Fruit fly (Drosophila melanogaster) whole organism, embryonic: ENCODE measurements around the gene RpL36.
A peak's percentile ranks its signal among the peaks of the same experiment; 100 is the strongest.

Experiments
- ATbp ChIP-seq: fragments of 200-800 bp; sonication (Bioruptor generic); optimal IDR thresholded peaks from 2 replicates; lab custom pipeline; 2017; ENCODE audit warnings: missing biosample characterization, mild to moderate bottlenecking, missing genetic modification characterization, missing genetic modification reagents
- Aef1 ChIP-seq: fragments of 200-800 bp; sonication (Bioruptor generic); IDR thresholded peaks from 3 replicates; pipeline ENCODE4 v1.3.6; 2022; ENCODE audit warnings: missing biosample characterization, missing genetic modification characterization
- Awh ChIP-seq: fragments of 200-800 bp; sonication (Bioruptor generic); IDR thresholded peaks from 2 replicates; pipeline ENCODE4, ENCODE4 v1.3.6; 2022; ENCODE audit warnings: missing biosample characterization, missing genetic modification characterization
- BtbVII ChIP-seq: fragments of 200-800 bp; sonication (Bioruptor generic); optimal IDR thresholded peaks from 3 replicates; lab custom pipeline; 2017; ENCODE audit warnings: missing biosample characterization, mild to moderate bottlenecking, missing genetic modification characterization
- CG10979 ChIP-seq: fragments of 200-800 bp; sonication (Bioruptor generic); optimal IDR thresholded peaks from 2 replicates; lab custom pipeline; 2018; ENCODE audit warnings: missing biosample characterization, mild to moderate bottlenecking, missing genetic modification characterization, moderate library complexity
- CG11504 ChIP-seq: fragments of 200-800 bp; sonication (Bioruptor generic); optimal IDR thresholded peaks from 3 replicates; lab custom pipeline; 2019; ENCODE audit warnings: missing biosample characterization, mild to moderate bottlenecking, missing genetic modification characterization, moderate library complexity
- CG15073 ChIP-seq: fragments of 200-800 bp; sonication (Bioruptor generic); optimal IDR thresholded peaks from 2 replicates; lab custom pipeline; 2016; ENCODE audit warnings: missing biosample characterization, missing genetic modification characterization
- CG1529 ChIP-seq: fragments of 200-800 bp; sonication (Bioruptor generic); optimal IDR thresholded peaks from 3 replicates; lab custom pipeline; 2018; ENCODE audit warnings: missing biosample characterization, missing genetic modification characterization
- CG15696 ChIP-seq: fragments of 200-800 bp; sonication (Bioruptor generic); optimal IDR thresholded peaks from 2 replicates; lab custom pipeline; 2019; ENCODE audit warnings: missing biosample characterization, mild to moderate bottlenecking, missing genetic modification characterization, moderate library complexity
- CG17328 ChIP-seq: fragments of 200-800 bp; sonication (Bioruptor generic); IDR thresholded peaks from 2 replicates; pipeline ENCODE4 v1.3.6; 2022; ENCODE audit warnings: missing biosample characterization, missing genetic modification characterization
- CG2875 ChIP-seq: fragments of 200-800 bp; sonication (Bioruptor generic); optimal IDR thresholded peaks from 2 replicates; lab custom pipeline; 2017; ENCODE audit warnings: missing biosample characterization, mild to moderate bottlenecking, missing genetic modification characterization, missing genetic modification reagents
- CG31224 ChIP-seq: fragments of 200-800 bp; sonication (Bioruptor generic); IDR thresholded peaks from 2 replicates; pipeline ENCODE4 v1.3.6; 2022; ENCODE audit warnings: missing biosample characterization, missing genetic modification characterization
- CG33557 ChIP-seq: fragments of 200-800 bp; sonication (Bioruptor generic); optimal IDR thresholded peaks from 2 replicates; lab custom pipeline; 2019; ENCODE audit warnings: missing biosample characterization, mild to moderate bottlenecking, missing genetic modification characterization, moderate library complexity
- CG3407 ChIP-seq: fragments of 200-800 bp; sonication (Bioruptor generic); optimal IDR thresholded peaks from 2 replicates; lab custom pipeline; 2018; ENCODE audit warnings: missing biosample characterization, mild to moderate bottlenecking, missing genetic modification characterization
- CG4820 ChIP-seq: fragments of 200-800 bp; sonication (Bioruptor generic); optimal IDR thresholded peaks from 3 replicates; lab custom pipeline; 2016; ENCODE audit warnings: missing biosample characterization, missing genetic modification characterization
- CG6272 ChIP-seq: fragments of 200-800 bp; sonication (Bioruptor generic); IDR thresholded peaks from 2 replicates; pipeline ENCODE4 v1.3.6; 2022; ENCODE audit warnings: missing biosample characterization, missing genetic modification characterization
- CG6813 ChIP-seq: fragments of 200-800 bp; sonication (Bioruptor generic); optimal IDR thresholded peaks from 2 replicates; lab custom pipeline; 2017; ENCODE audit warnings: missing biosample characterization, missing genetic modification characterization, mild to moderate bottlenecking, moderate library complexity, missing genetic modification reagents
- CG6854 ChIP-seq: fragments of 200-800 bp; sonication (Bioruptor generic); optimal IDR thresholded peaks from 3 replicates; lab custom pipeline; 2017; ENCODE audit warnings: missing biosample characterization, mild to moderate bottlenecking, missing genetic modification characterization
- CG7357 ChIP-seq: fragments of 200-800 bp; sonication (Bioruptor generic); IDR thresholded peaks from 3 replicates; pipeline ENCODE4 v1.3.6; 2022; ENCODE audit warnings: missing biosample characterization, missing genetic modification characterization
- CG7963 ChIP-seq: fragments of 200-800 bp; sonication (Bioruptor generic); IDR thresholded peaks from 3 replicates; pipeline ENCODE4 v1.3.6; 2022; ENCODE audit warnings: missing biosample characterization, missing genetic modification characterization; ENCODE audit not compliant: partially characterized antibody
- CG8290 ChIP-seq, 3 experiments: fragments of 200-800 bp; sonication (Bioruptor generic); optimal IDR thresholded peaks; 2 replicates each; lab custom pipeline; 2016 to 2019; ENCODE audit warnings: missing biosample characterization in 3 of 3, missing genetic modification characterization in 3 of 3, mild to moderate bottlenecking in 2 of 3, moderate library complexity in 1 of 3
- CrebB ChIP-seq: fragments of 200-800 bp; sonication (Bioruptor generic); optimal IDR thresholded peaks from 3 replicates; lab custom pipeline; 2018; ENCODE audit warnings: missing biosample characterization, mild to moderate bottlenecking, missing genetic modification characterization
- Drgx ChIP-seq: fragments of 200-800 bp; sonication (Bioruptor generic); IDR thresholded peaks from 2 replicates; pipeline ENCODE4 v1.3.6; 2022; ENCODE audit warnings: missing biosample characterization, missing genetic modification characterization
- GATAe ChIP-seq: fragments of 200-800 bp; sonication (Bioruptor generic); conservative IDR thresholded peaks from 2 replicates; pipeline ENCODE4 v1.3.6; 2022; ENCODE audit warnings: missing biosample characterization, missing genetic modification characterization
- HLHmδ ChIP-seq: fragments of 200-800 bp; sonication (Bioruptor generic); optimal IDR thresholded peaks from 2 replicates; lab custom pipeline; 2018; ENCODE audit warnings: missing biosample characterization, mild to moderate bottlenecking, missing genetic modification characterization, moderate library complexity
- Hand ChIP-seq: fragments of 200-800 bp; sonication (Bioruptor generic); optimal IDR thresholded peaks from 2 replicates; lab custom pipeline; 2017; ENCODE audit warnings: mild to moderate bottlenecking, missing biosample characterization, missing genetic modification reagents, missing genetic modification characterization
- Hr78 ChIP-seq, 2 experiments: fragments of 200-800 bp in 1 of 2; fragments of >200 bp in 1 of 2; sonication (Bioruptor generic) in 1 of 2; optimal IDR thresholded peaks; 2 replicates each; lab custom pipeline; 2017 to 2019; ENCODE audit warnings: missing biosample characterization in 2 of 2, missing genetic modification characterization in 2 of 2, mild to moderate bottlenecking in 1 of 2, moderate library complexity in 1 of 2
- Hsf ChIP-seq: fragments of 200-800 bp; sonication (Bioruptor generic); optimal IDR thresholded peaks from 3 replicates; lab custom pipeline; 2016; ENCODE audit warnings: missing biosample characterization, missing genetic modification characterization
- Lhr ChIP-seq: fragments of 200-800 bp; sonication (Bioruptor generic); optimal IDR thresholded peaks from 3 replicates; lab custom pipeline; 2017; ENCODE audit warnings: mild to moderate bottlenecking, missing biosample characterization, missing genetic modification reagents, missing genetic modification characterization
- Lim3 ChIP-seq: fragments of 200-800 bp; sonication (Bioruptor generic); IDR thresholded peaks from 2 replicates; pipeline ENCODE4 v1.3.6; 2022; ENCODE audit warnings: missing biosample characterization, missing genetic modification characterization
- Nf-YC ChIP-seq: fragments of 200-800 bp; optimal IDR thresholded peaks from 3 replicates; lab custom pipeline; 2019; ENCODE audit warnings: missing biosample characterization, mild to moderate bottlenecking, missing genetic modification characterization, moderate library complexity
- Poxn ChIP-seq: fragments of 200-800 bp; sonication (Bioruptor generic); IDR thresholded peaks from 2 replicates; pipeline ENCODE4 v1.3.6; 2022; ENCODE audit warnings: missing biosample characterization, missing genetic modification characterization
- Side ChIP-seq: fragments of 200-800 bp; sonication (Bioruptor generic); optimal IDR thresholded peaks from 2 replicates; lab custom pipeline; 2016; ENCODE audit warnings: missing biosample characterization, missing genetic modification characterization
- Sox100B ChIP-seq: fragments of 200-800 bp; sonication (Bioruptor generic); optimal IDR thresholded peaks from 3 replicates; lab custom pipeline; 2018; ENCODE audit warnings: missing biosample characterization, mild to moderate bottlenecking, missing genetic modification characterization
- Spps ChIP-seq: fragments of 200-800 bp; sonication (Bioruptor generic); optimal IDR thresholded peaks from 2 replicates; lab custom pipeline; 2018; ENCODE audit warnings: missing biosample characterization, mild to moderate bottlenecking, missing genetic modification characterization
- Xrp1 ChIP-seq: fragments of 200-800 bp; sonication (Bioruptor generic); IDR thresholded peaks from 2 replicates; pipeline ENCODE4 v1.3.6; 2022; ENCODE audit warnings: missing biosample characterization, missing genetic modification characterization
- al ChIP-seq: fragments of 200-800 bp; sonication (Bioruptor generic); IDR thresholded peaks from 2 replicates; pipeline ENCODE4 v1.3.6; 2022; ENCODE audit warnings: missing biosample characterization, missing genetic modification characterization
- ara ChIP-seq: fragments of 200-800 bp; sonication (Bioruptor generic); IDR thresholded peaks from 2 replicates; pipeline ENCODE4 v1.3.6; 2022; ENCODE audit warnings: missing biosample characterization, missing genetic modification characterization
- ci ChIP-seq: fragments of 200-800 bp; sonication (Bioruptor generic); IDR thresholded peaks from 3 replicates; pipeline ENCODE4 v1.3.6; 2022; ENCODE audit warnings: missing biosample characterization, missing genetic modification characterization
- dmrt11E ChIP-seq: fragments of 200-800 bp; sonication (Bioruptor generic); optimal IDR thresholded peaks from 3 replicates; lab custom pipeline; 2018; ENCODE audit warnings: missing biosample characterization, mild to moderate bottlenecking, missing genetic modification characterization, moderate library complexity
- fd102C ChIP-seq: fragments of 200-800 bp; sonication (Bioruptor generic); optimal IDR thresholded peaks from 2 replicates; lab custom pipeline; 2018; ENCODE audit warnings: missing biosample characterization, mild to moderate bottlenecking, missing genetic modification characterization, moderate library complexity
- ind ChIP-seq: fragments of 200-800 bp; sonication (Bioruptor generic); optimal IDR thresholded peaks from 3 replicates; lab custom pipeline; 2016; ENCODE audit warnings: missing biosample characterization, missing genetic modification characterization
- nom ChIP-seq: fragments of 200-800 bp; sonication (Bioruptor generic); optimal IDR thresholded peaks from 2 replicates; lab custom pipeline; 2017; ENCODE audit warnings: missing biosample characterization, missing genetic modification characterization, mild to moderate bottlenecking, moderate library complexity, missing genetic modification reagents
- org-1 ChIP-seq: fragments of 200-800 bp; sonication (Bioruptor generic); optimal IDR thresholded peaks from 2 replicates; lab custom pipeline; 2017; ENCODE audit warnings: missing biosample characterization, missing genetic modification characterization
- pho ChIP-seq: fragments of 200-800 bp; sonication (Bioruptor generic); optimal IDR thresholded peaks from 2 replicates; lab custom pipeline; 2016; ENCODE audit warnings: missing biosample characterization, missing genetic modification characterization
- phol ChIP-seq: fragments of 200-800 bp; sonication (Bioruptor generic); optimal IDR thresholded peaks from 3 replicates; lab custom pipeline; 2018; ENCODE audit warnings: missing biosample characterization, mild to moderate bottlenecking, missing genetic modification characterization, moderate library complexity
- sug ChIP-seq: fragments of 200-800 bp; optimal IDR thresholded peaks from 2 replicates; lab custom pipeline; 2019; ENCODE audit warnings: missing biosample characterization, mild to moderate bottlenecking, missing genetic modification characterization, moderate library complexity
- tx ChIP-seq: fragments of 200-800 bp; sonication (Bioruptor generic); optimal IDR thresholded peaks from 2 replicates; lab custom pipeline; 2016; ENCODE audit warnings: missing biosample characterization, missing genetic modification characterization
- unpg ChIP-seq: fragments of 200-800 bp; sonication (Bioruptor generic); optimal IDR thresholded peaks from 3 replicates; lab custom pipeline; 2018; ENCODE audit warnings: missing biosample characterization, mild to moderate bottlenecking, missing genetic modification characterization, moderate library complexity
- vnd ChIP-seq: fragments of 200-800 bp; sonication (Bioruptor generic); IDR thresholded peaks from 3 replicates; pipeline ENCODE4 v1.3.6; 2022; ENCODE audit warnings: missing biosample characterization, missing genetic modification characterization; ENCODE audit not compliant: partially characterized antibody

The RpL36 gene

DNA sequence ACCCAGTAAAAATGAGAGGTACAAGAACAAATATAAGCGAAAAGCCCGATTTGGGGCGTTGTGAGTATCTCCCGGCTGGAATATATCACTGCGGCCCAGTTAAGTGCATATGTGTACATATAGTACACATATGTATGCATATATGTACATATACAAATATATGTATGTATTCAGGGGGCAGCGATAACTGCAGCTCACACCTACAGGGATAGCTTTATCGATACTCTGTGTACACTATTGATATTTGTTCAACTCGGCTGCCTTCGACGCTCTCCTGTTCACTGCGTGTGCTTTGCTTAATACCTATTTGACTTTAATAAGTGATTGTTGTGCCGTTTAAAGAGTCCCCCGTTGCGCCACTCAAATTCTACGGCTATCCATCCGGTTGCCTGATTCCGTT lies 47.5 kb downstream of the RpL36 start, which contains the start of gene vnd:
Gene vnd (plus strand): TSS at position 297 of the 400 bp plus-strand sequence.
- TF ChIP-seq Aef1 (GFP tag; lab: Robert Waterston, UW) (no peak), Hsf (GFP tag; lab: Kevin White, UChicago) (no peak), CG2875 (GFP tag; lab: Kevin White, UChicago) (no peak), CG6813 (peak; percentile 29), CrebB (tag; lab: Kevin White, UChicago) (no peak), Sox100B (no peak), Drgx (GFP tag; lab: Robert Waterston, UW) (no peak), HLHmδ (GFP tag; lab: Kevin White, UChicago) (peak; percentile 78), Hand (GFP tag; lab: Kevin White, UChicago) (no peak), Poxn (GFP tag; lab: Robert Waterston, UW) (no peak), CG3407 (peak; percentile 52), CG31224 (GFP tag; lab: Robert Waterston, UW) (no peak), Xrp1 (GFP tag; lab: Robert Waterston, UW) (peak; percentile 42; the same call in 1 of the 2 replicates), Lim3 (GFP tag; lab: Robert Waterston, UW) (no peak), phol (no peak), BtbVII (no peak), Hr78 (GFP tag; optimal IDR thresholded peaks at IDR 0.05; lab: Kevin White, UChicago) (no peak), CG8290 (GFP tag; optimal IDR thresholded peaks at IDR 0.05; lab: Kevin White, UChicago) (no peak), CG8290 (tag; optimal IDR thresholded peaks at IDR 0.05; lab: Kevin White, UChicago) (peak in 1 of 2 experiments; percentile 47), CG11504 (tag; lab: Kevin White, UChicago) (no peak), dmrt11E (tag; lab: Kevin White, UChicago) (peak; percentile 64), CG17328 (0 out of 2 replicates have a peak, but pooled peaks have one; percentile 23), tx (GFP tag; lab: Kevin White, UChicago) (no peak), fd102C (peak; percentile 1), Side (GFP tag; lab: Kevin White, UChicago) (peak; percentile 5), CG33557 (GFP tag; lab: Kevin White, UChicago) (peak; percentile 78), sug (tag; lab: Kevin White, UChicago) (no peak), vnd (GFP tag; lab: Robert Waterston, UW) (peak; percentile 25; the same call in 1 of the 3 replicates), CG7963 (GFP tag; lab: Robert Waterston, UW) (no peak), unpg (GFP tag; lab: Kevin White, UChicago) (peak; percentile 16), ara (GFP tag; lab: Robert Waterston, UW) (no peak), GATAe (no peak), org-1 (GFP tag; lab: Kevin White, UChicago) (peak; percentile 12), nom (GFP tag; lab: Kevin White, UChicago) (peak; percentile 16), ind (GFP tag; lab: Kevin White, UChicago) (no peak), CG4820 (GFP tag; lab: Kevin White, UChicago) (peak; percentile 4), CG15696 (tag; lab: Kevin White, UChicago) (peak; percentile 62), CG15073 (no peak), ATbp (GFP tag; lab: Kevin White, UChicago) (peak; percentile 33), Awh (GFP tag; lab: Robert Waterston, UW) (no peak), CG7357 (GFP tag; lab: Robert Waterston, UW) (no peak), Lhr (GFP tag; lab: Kevin White, UChicago) (peak; percentile 12), CG10979 (no peak), CG6854 (GFP tag; lab: Kevin White, UChicago) (no peak), Nf-YC (tag; lab: Kevin White, UChicago) (no peak), CG1529 (GFP tag; lab: Kevin White, UChicago) (peak; percentile 18), Spps (tag; lab: Kevin White, UChicago) (no peak), al (no peak), CG6272 (GFP tag; lab: Robert Waterston, UW) (no peak), ci (GFP tag; lab: Robert Waterston, UW) (0 out of 3 replicates have a peak, but pooled peaks have one; percentile 39), pho (GFP tag; lab: Kevin White, UChicago) (no peak)
